Fruit fly (Drosophila melanogaster) whole organism, embryonic: ENCODE results near the gene ninaB.

Experiments used
- Asciz ChIP-seq: fragments of 200-800 bp; sonication (Bioruptor generic); optimal IDR thresholded peaks from 2 replicates; lab custom pipeline; 2017; ENCODE audit warnings: missing biosample characterization, mild to moderate bottlenecking, missing genetic modification characterization, missing genetic modification reagents
- Atf6 ChIP-seq: fragments of 200-800 bp; sonication (Bioruptor generic); IDR thresholded peaks from 2 replicates; pipeline ENCODE4 v1.3.6; 2022; ENCODE audit warnings: missing biosample characterization, missing genetic modification characterization
- CG10147 ChIP-seq: fragments of 200-800 bp; sonication (Bioruptor generic); optimal IDR thresholded peaks from 2 replicates; lab custom pipeline; 2019; ENCODE audit warnings: missing biosample characterization, mild to moderate bottlenecking, missing genetic modification characterization, moderate library complexity
- CG10462 ChIP-seq: fragments of 200-800 bp; sonication (Bioruptor generic); optimal IDR thresholded peaks from 2 replicates; lab custom pipeline; 2016; ENCODE audit warnings: missing biosample characterization, missing genetic modification characterization
- CG10565 ChIP-seq: fragments of 200-800 bp; sonication (Bioruptor generic); optimal IDR thresholded peaks from 3 replicates; lab custom pipeline; 2016; ENCODE audit warnings: missing biosample characterization, mild to moderate bottlenecking, missing genetic modification characterization
- CG10979 ChIP-seq: fragments of 200-800 bp; sonication (Bioruptor generic); optimal IDR thresholded peaks from 2 replicates; lab custom pipeline; 2018; ENCODE audit warnings: missing biosample characterization, mild to moderate bottlenecking, missing genetic modification characterization, moderate library complexity
- CG11247 ChIP-seq: fragments of 200-800 bp; sonication (Bioruptor generic); IDR thresholded peaks from 2 replicates; pipeline ENCODE4 v1.3.6; 2022; ENCODE audit warnings: missing biosample characterization, missing genetic modification characterization
- CG11456 ChIP-seq: fragments of 200-800 bp; sonication (Bioruptor generic); IDR thresholded peaks from 3 replicates; pipeline ENCODE4 v1.3.6; 2022; ENCODE audit warnings: missing biosample characterization, missing genetic modification characterization
- CG11504 ChIP-seq: fragments of 200-800 bp; sonication (Bioruptor generic); optimal IDR thresholded peaks from 3 replicates; lab custom pipeline; 2019; ENCODE audit warnings: missing biosample characterization, mild to moderate bottlenecking, missing genetic modification characterization, moderate library complexity
- CG14710 ChIP-seq: fragments of 200-800 bp; sonication (Bioruptor generic); optimal IDR thresholded peaks from 3 replicates; lab custom pipeline; 2019; ENCODE audit warnings: missing biosample characterization, mild to moderate bottlenecking, missing genetic modification characterization, moderate library complexity
- CG15011 ChIP-seq: fragments of 200-800 bp; sonication (Bioruptor generic); optimal IDR thresholded peaks from 3 replicates; lab custom pipeline; 2018; ENCODE audit warnings: missing biosample characterization, mild to moderate bottlenecking, missing genetic modification characterization
- CG18764 ChIP-seq: fragments of 200-800 bp; sonication (Bioruptor generic); optimal IDR thresholded peaks from 3 replicates; lab custom pipeline; 2016; ENCODE audit warnings: missing biosample characterization, missing genetic modification characterization
- CG4820 ChIP-seq: fragments of 200-800 bp; sonication (Bioruptor generic); optimal IDR thresholded peaks from 3 replicates; lab custom pipeline; 2016; ENCODE audit warnings: missing biosample characterization, missing genetic modification characterization
- CG6683 ChIP-seq: fragments of 200-800 bp; sonication (Bioruptor generic); optimal IDR thresholded peaks from 2 replicates; lab custom pipeline; 2017; ENCODE audit warnings: missing biosample characterization, mild to moderate bottlenecking, missing genetic modification characterization, missing genetic modification reagents
- CG8924 ChIP-seq: fragments of 200-800 bp; optimal IDR thresholded peaks from 3 replicates; lab custom pipeline; 2019; ENCODE audit warnings: missing biosample characterization, mild to moderate bottlenecking, missing genetic modification characterization, moderate library complexity
- CG8944 ChIP-seq: fragments of 200-800 bp; sonication (Bioruptor generic); optimal IDR thresholded peaks from 3 replicates; lab custom pipeline; 2016; ENCODE audit warnings: missing biosample characterization, missing genetic modification characterization
- CTCF ChIP-seq: fragments of 200-800 bp; sonication (Bioruptor generic); optimal IDR thresholded peaks from 2 replicates; lab custom pipeline; 2017; ENCODE audit warnings: missing biosample characterization, mild to moderate bottlenecking, missing genetic modification characterization, moderate library complexity
- Ets65A ChIP-seq: fragments of 200-800 bp; sonication (Bioruptor generic); peaks from one replicate; lab custom pipeline; 2016; ENCODE audit warnings: missing biosample characterization, missing genetic modification characterization
- H2.0 ChIP-seq: fragments of 200-800 bp; sonication (Bioruptor generic); IDR thresholded peaks from 2 replicates; pipeline ENCODE4 v1.3.6; 2022; ENCODE audit warnings: missing biosample characterization, missing genetic modification characterization
- HLH4C ChIP-seq: fragments of 200-800 bp; sonication (Bioruptor generic); IDR thresholded peaks from 3 replicates; pipeline ENCODE4 v1.3.6; 2022; ENCODE audit warnings: missing biosample characterization, missing genetic modification characterization; ENCODE audit not compliant: partially characterized antibody
- HLHmδ ChIP-seq: fragments of 200-800 bp; sonication (Bioruptor generic); optimal IDR thresholded peaks from 2 replicates; lab custom pipeline; 2018; ENCODE audit warnings: missing biosample characterization, mild to moderate bottlenecking, missing genetic modification characterization, moderate library complexity
- Med ChIP-seq: fragments of 200-800 bp; sonication (Bioruptor generic); peaks from one replicate; lab custom pipeline; 2016; ENCODE audit warnings: missing biosample characterization, missing genetic modification characterization, mild to moderate bottlenecking, inconsistent platforms, moderate library complexity
- NFAT ChIP-seq: fragments of 200-800 bp; sonication (Bioruptor generic); IDR thresholded peaks from 2 replicates; pipeline ENCODE4 v1.3.6; 2022; ENCODE audit warnings: missing biosample characterization, missing genetic modification characterization
- PHDP ChIP-seq: fragments of 200-800 bp; sonication (Bioruptor generic); optimal IDR thresholded peaks from 3 replicates; lab custom pipeline; 2018; ENCODE audit warnings: missing biosample characterization, mild to moderate bottlenecking, missing genetic modification characterization, moderate library complexity
- Pdp1 ChIP-seq, 2 experiments: fragments of 200-800 bp; sonication (Bioruptor generic); optimal IDR thresholded peaks; 3 replicates each; lab custom pipeline; 2016; ENCODE audit warnings: missing biosample characterization in 2 of 2, missing genetic modification characterization in 2 of 2, mild to moderate bottlenecking in 1 of 2, moderate library complexity in 1 of 2
- Sox100B ChIP-seq: fragments of 200-800 bp; sonication (Bioruptor generic); optimal IDR thresholded peaks from 3 replicates; lab custom pipeline; 2018; ENCODE audit warnings: missing biosample characterization, mild to moderate bottlenecking, missing genetic modification characterization
- Sry-δ ChIP-seq: fragments of 200-800 bp; sonication (Bioruptor generic); optimal IDR thresholded peaks from 2 replicates; lab custom pipeline; 2016; ENCODE audit warnings: missing biosample characterization, missing genetic modification characterization
- al ChIP-seq: fragments of 200-800 bp; sonication (Bioruptor generic); IDR thresholded peaks from 2 replicates; pipeline ENCODE4 v1.3.6; 2022; ENCODE audit warnings: missing biosample characterization, missing genetic modification characterization
- az2 ChIP-seq: fragments of 200-800 bp; sonication (Bioruptor generic); optimal IDR thresholded peaks from 3 replicates; lab custom pipeline; 2016; ENCODE audit warnings: missing biosample characterization, missing genetic modification characterization
- cg ChIP-seq: fragments of 200-800 bp; sonication (Bioruptor generic); optimal IDR thresholded peaks from 3 replicates; lab custom pipeline; 2019; ENCODE audit warnings: missing biosample characterization, mild to moderate bottlenecking, missing genetic modification characterization, moderate library complexity
- chinmo ChIP-seq: fragments of 200-800 bp; sonication (Bioruptor generic); IDR thresholded peaks from 4 replicates; pipeline ENCODE4 v1.3.6; 2022; ENCODE audit warnings: missing biosample characterization, missing genetic modification characterization; ENCODE audit not compliant: partially characterized antibody
- ci ChIP-seq: fragments of 200-800 bp; sonication (Bioruptor generic); IDR thresholded peaks from 3 replicates; pipeline ENCODE4 v1.3.6; 2022; ENCODE audit warnings: missing biosample characterization, missing genetic modification characterization
- cwo ChIP-seq: fragments of 200-800 bp; sonication (Bioruptor generic); optimal IDR thresholded peaks from 3 replicates; lab custom pipeline; 2017; ENCODE audit warnings: missing biosample characterization, missing genetic modification characterization, mild to moderate bottlenecking, moderate library complexity, missing genetic modification reagents
- en ChIP-seq: fragments of 200-800 bp; sonication (Bioruptor generic); optimal IDR thresholded peaks from 2 replicates; lab custom pipeline; 2016; ENCODE audit warnings: missing biosample characterization, missing genetic modification characterization
- esg ChIP-seq: fragments of 200-800 bp; sonication (Bioruptor generic); conservative IDR thresholded peaks from 2 replicates; pipeline ENCODE4 v1.3.6; 2022; ENCODE audit warnings: missing biosample characterization, missing genetic modification characterization
- eyg ChIP-seq: fragments of 200-800 bp; sonication (Bioruptor generic); optimal IDR thresholded peaks from 3 replicates; lab custom pipeline; 2016; ENCODE audit warnings: missing biosample characterization, missing genetic modification characterization
- hb ChIP-seq: fragments of 200-800 bp; sonication (Bioruptor generic); IDR thresholded peaks from 3 replicates; pipeline ENCODE4 v1.3.6; 2022; ENCODE audit warnings: missing biosample characterization, missing genetic modification characterization; ENCODE audit not compliant: partially characterized antibody
- hkb ChIP-seq, 2 experiments: fragments of 200-800 bp in 1 of 2; fragments of >200 bp in 1 of 2; sonication (Bioruptor generic) in 1 of 2; IDR thresholded peaks in 1 of 2; optimal IDR thresholded peaks in 1 of 2; 2 replicates each; pipeline versions ENCODE4 v1.3.6 to Lab custom; 2017 to 2022; ENCODE audit warnings: missing biosample characterization in 1 of 2, missing genetic modification characterization in 1 of 2
- jing ChIP-seq: fragments of 200-800 bp; sonication (Bioruptor generic); optimal IDR thresholded peaks from 2 replicates; lab custom pipeline; 2018; ENCODE audit warnings: missing biosample characterization, mild to moderate bottlenecking, missing genetic modification characterization
- kay ChIP-seq: fragments of 200-800 bp; sonication (Bioruptor generic); optimal IDR thresholded peaks from 2 replicates; lab custom pipeline; 2016; ENCODE audit warnings: missing biosample characterization, missing genetic modification characterization
- lilli ChIP-seq: fragments of 200-800 bp; sonication (Bioruptor generic); optimal IDR thresholded peaks from 3 replicates; lab custom pipeline; 2016; ENCODE audit warnings: missing biosample characterization, missing genetic modification characterization
- nom ChIP-seq: fragments of 200-800 bp; sonication (Bioruptor generic); optimal IDR thresholded peaks from 2 replicates; lab custom pipeline; 2017; ENCODE audit warnings: missing biosample characterization, missing genetic modification characterization, mild to moderate bottlenecking, moderate library complexity, missing genetic modification reagents
- psq ChIP-seq: fragments of 200-800 bp; sonication (Bioruptor generic); optimal IDR thresholded peaks from 2 replicates; lab custom pipeline; 2017; ENCODE audit warnings: missing biosample characterization, missing genetic modification characterization
- sd ChIP-seq: fragments of 200-800 bp; sonication (Bioruptor generic); optimal IDR thresholded peaks from 3 replicates; lab custom pipeline; 2018; ENCODE audit warnings: missing biosample characterization, mild to moderate bottlenecking, missing genetic modification characterization, moderate library complexity
- seq ChIP-seq: fragments of 200-800 bp; sonication (Bioruptor generic); IDR thresholded peaks from 2 replicates; pipeline ENCODE4 v1.3.6; 2022; ENCODE audit warnings: missing biosample characterization, missing genetic modification characterization
- slp2 ChIP-seq: fragments of 200-800 bp; sonication (Bioruptor generic); optimal IDR thresholded peaks from 2 replicates; lab custom pipeline; 2016; ENCODE audit warnings: missing biosample characterization, missing genetic modification characterization
- so ChIP-seq: fragments of 200-800 bp; sonication (Bioruptor generic); IDR thresholded peaks from 3 replicates; pipeline ENCODE4 v1.3.6; 2022; ENCODE audit warnings: missing biosample characterization, missing genetic modification characterization
- stc ChIP-seq: fragments of 200-800 bp; sonication (Bioruptor generic); IDR thresholded peaks from 2 replicates; pipeline ENCODE4 v1.3.6; 2022; ENCODE audit warnings: missing biosample characterization, missing genetic modification characterization

ninaB gene

dm6 chr3R:13686371-13687211 is 13.8 kb upstream of the ninaB start, which contains the start of gene omd (continued):
- TF ChIP-seq CG11247 (GFP tag; lab: Robert Waterston, UW), result peak; percentile 74
- TF ChIP-seq hb (GFP tag; lab: Robert Waterston, UW), result no peak
- TF ChIP-seq CG18764 (GFP tag; lab: Kevin White, UChicago), result peak; percentile 44
- peak; percentile 61 for TF ChIP-seq psq (GFP tag; lab: Kevin White, UChicago)
- no peak for TF ChIP-seq esg
- TF ChIP-seq NFAT (GFP tag; lab: Robert Waterston, UW), result peak; percentile 37
- TF ChIP-seq eyg (GFP tag; lab: Kevin White, UChicago), result peak; percentile 69
- TF ChIP-seq PHDP, result no peak
- no peak for TF ChIP-seq hkb (optimal IDR thresholded peaks at IDR 0.05; lab: Kevin White, UChicago)
- peak; percentile 77 for TF ChIP-seq hkb (GFP tag; IDR thresholded peaks at IDR 0.05; lab: Robert Waterston, UW)
- TF ChIP-seq H2.0 (GFP tag; lab: Robert Waterston, UW), result 0 out of 2 replicates have a peak, but pooled peaks have one; percentile 28
- peak; percentile 62 for TF ChIP-seq CG8924 (tag; lab: Kevin White, UChicago)
- TF ChIP-seq lilli (GFP tag; lab: Kevin White, UChicago), result peak; percentile 61
- peak; percentile 26; the same call in 1 of the 2 replicates for TF ChIP-seq al (GFP tag; lab: Robert Waterston, UW)
- TF ChIP-seq CG4820 (GFP tag; lab: Kevin White, UChicago), result peak; percentile 23
- no peak for TF ChIP-seq so (GFP tag; lab: Robert Waterston, UW)
- TF ChIP-seq chinmo, result 0 out of 4 replicates have a peak, but pooled peaks have one; percentile 66
- peak; percentile 70 for TF ChIP-seq Sox100B (GFP tag; lab: Kevin White, UChicago)
- TF ChIP-seq CG10462, result peak; percentile 31
- TF ChIP-seq HLH4C (GFP tag; lab: Robert Waterston, UW), result no peak
- TF ChIP-seq seq (GFP tag; lab: Robert Waterston, UW), result peak; percentile 51
- peak; percentile 30 for TF ChIP-seq HLHmδ (GFP tag; lab: Kevin White, UChicago)
- no peak for TF ChIP-seq CG10565 (GFP tag; lab: Kevin White, UChicago)
- TF ChIP-seq az2 (GFP tag; lab: Kevin White, UChicago), result no peak
- TF ChIP-seq CG15011 (GFP tag; lab: Kevin White, UChicago), result peak; percentile 70
- peak; percentile 31 for TF ChIP-seq CG10979 (tag; lab: Kevin White, UChicago)
- peak; percentile 79 for TF ChIP-seq kay (GFP tag; lab: Kevin White, UChicago)
- TF ChIP-seq CG8944, result peak; percentile 69
- TF ChIP-seq CTCF (GFP tag; lab: Kevin White, UChicago), result peak; percentile 36
- TF ChIP-seq CG6683 (GFP tag; lab: Kevin White, UChicago), result peak; percentile 74
- TF ChIP-seq Med, result peak; percentile 89
- TF ChIP-seq Atf6 (GFP tag; lab: Robert Waterston, UW), result peak; percentile 80
- TF ChIP-seq jing (GFP tag; lab: Kevin White, UChicago), result no peak
- no peak for TF ChIP-seq stc (GFP tag; lab: Robert Waterston, UW)
- no peak for TF ChIP-seq CG11504
- no peak for TF ChIP-seq nom (GFP tag; lab: Kevin White, UChicago)
- TF ChIP-seq Pdp1 (GFP tag; optimal IDR thresholded peaks at IDR 0.05; lab: Kevin White, UChicago), result peak; percentile 43 to 83
- TF ChIP-seq Asciz (GFP tag; lab: Kevin White, UChicago), result peak; percentile 66
- 0 out of 3 replicates have a peak, but pooled peaks have one; percentile 53 for TF ChIP-seq CG11456
- peak; percentile 75 for TF ChIP-seq cg (GFP tag; lab: Kevin White, UChicago)
- no peak for TF ChIP-seq sd
- TF ChIP-seq slp2, result no peak
- TF ChIP-seq CG10147 (GFP tag; lab: Kevin White, UChicago), result peak; percentile 44
- peak; percentile 50 for TF ChIP-seq CG14710 (tag; lab: Kevin White, UChicago)
- peak; percentile 61 for TF ChIP-seq cwo (GFP tag; lab: Kevin White, UChicago)
- no peak for TF ChIP-seq Ets65A (GFP tag; lab: Kevin White, UChicago)
- peak; percentile 78; the same call in 2 of the 3 replicates for TF ChIP-seq ci (GFP tag; lab: Robert Waterston, UW)
- peak; percentile 52 for TF ChIP-seq en (GFP tag; lab: Kevin White, UChicago)
- peak; percentile 16 for TF ChIP-seq Sry-δ (GFP tag; lab: Kevin White, UChicago)
